Worm (Caenorhabditis elegans) whole organism, midembryonic: ENCODE data around the gene efa-6.

ENCODE experiments used
- T22C8.4 ChIP-seq: fragments of 200-800 bp; sonication (Bioruptor generic); IDR thresholded peaks from 2 replicates; pipeline ENCODE4 v1.3.6; 2022; ENCODE audit warnings: missing genetic modification characterization, missing compliant biosample characterization
- flt-1 ChIP-seq: fragments of 200-800 bp; sonication (Bioruptor generic); IDR thresholded peaks from 2 replicates; pipeline ENCODE4 v1.3.6; 2022; ENCODE audit warnings: missing genetic modification characterization, missing compliant biosample characterization
- med-1 ChIP-seq: sonication (generic microtip); optimal IDR thresholded peaks from 2 replicates; lab custom pipeline; 2017; ENCODE audit warnings: missing genetic modification characterization, mild to moderate bottlenecking, missing compliant biosample characterization, antibody characterized with exemption, missing genetic modification reagents; ENCODE audit not compliant: insufficient read depth
- tab-1 ChIP-seq: fragments of 200-800 bp; sonication (Bioruptor generic); IDR thresholded peaks from 2 replicates; pipeline ENCODE4 v1.3.6; 2022; ENCODE audit warnings: missing genetic modification characterization, missing compliant biosample characterization

- TF ChIP-seq T22C8.4 (GFP tag; lab: Robert Waterston, UW) (no peak), flt-1 (GFP tag; lab: Robert Waterston, UW) (no peak), tab-1 (no peak), med-1 (GFP tag; lab: Kevin White, UChicago) (no peak)
Measured at ce11 chrIV:12650597-12650996, 36.1 kb upstream of the efa-6 start.
